Worm (Caenorhabditis elegans) whole organism, late embryonic: ENCODE results near the gene F09E5.11.

Experiments used
- C08G9.2 ChIP-seq: sonication (generic microtip); optimal IDR thresholded peaks from 2 replicates; lab custom pipeline; 2016; ENCODE audit warnings: mild to moderate bottlenecking, missing genetic modification characterization, moderate library complexity, missing compliant biosample characterization
- F13H6.1 ChIP-seq: sonication (generic microtip); optimal IDR thresholded peaks from 2 replicates; lab custom pipeline; 2016; ENCODE audit warnings: missing genetic modification characterization, missing compliant biosample characterization
- K09A11.1 ChIP-seq: sonication (generic microtip); optimal IDR thresholded peaks from 2 replicates; lab custom pipeline; 2017; ENCODE audit warnings: antibody characterized with exemption, mild to moderate bottlenecking, missing genetic modification characterization, missing compliant biosample characterization; ENCODE audit not compliant: insufficient read depth
- ama-1 ChIP-seq: fragments of 150-350 bp; optimal IDR thresholded peaks from 2 replicates; lab custom pipeline; 2014
- ceh-18 ChIP-seq: sonication (generic microtip); optimal IDR thresholded peaks from 2 replicates; lab custom pipeline; 2016; ENCODE audit warnings: missing genetic modification characterization, missing compliant biosample characterization
- ceh-19 ChIP-seq: fragments of 200-800 bp; sonication (Bioruptor generic); optimal IDR thresholded peaks from 2 replicates; lab custom pipeline; 2018; ENCODE audit warnings: mild to moderate bottlenecking, missing genetic modification characterization, missing compliant biosample characterization
- ceh-24 ChIP-seq: sonication (generic microtip); optimal IDR thresholded peaks from 2 replicates; lab custom pipeline; 2016; ENCODE audit warnings: mild to moderate bottlenecking, missing genetic modification characterization, missing compliant biosample characterization
- ceh-34 ChIP-seq: sonication (generic microtip); optimal IDR thresholded peaks from 2 replicates; lab custom pipeline; 2016; ENCODE audit warnings: mild to moderate bottlenecking, missing genetic modification characterization, missing compliant biosample characterization
- ceh-6 ChIP-seq: fragments of 200-800 bp; sonication (Bioruptor generic); optimal IDR thresholded peaks from 2 replicates; lab custom pipeline; 2018; ENCODE audit warnings: mild to moderate bottlenecking, missing genetic modification characterization, missing compliant biosample characterization
- ceh-9 ChIP-seq: sonication (generic microtip); optimal IDR thresholded peaks from 2 replicates; lab custom pipeline; 2016; ENCODE audit warnings: mild to moderate bottlenecking, missing genetic modification characterization, inconsistent platforms, missing compliant biosample characterization
- che-1 ChIP-seq: sonication (generic microtip); optimal IDR thresholded peaks from 2 replicates; lab custom pipeline; 2016; ENCODE audit warnings: mild to moderate bottlenecking, missing genetic modification characterization, missing compliant biosample characterization
- dmd-4 ChIP-seq: sonication (generic microtip); optimal IDR thresholded peaks from 2 replicates; lab custom pipeline; 2016; ENCODE audit warnings: borderline replicate concordance, missing genetic modification characterization, missing compliant biosample characterization
- ets-4 ChIP-seq: sonication (generic microtip); optimal IDR thresholded peaks from 2 replicates; lab custom pipeline; 2016; ENCODE audit warnings: missing genetic modification characterization, missing compliant biosample characterization
- fkh-10 ChIP-seq: fragments of 150-350 bp; optimal IDR thresholded peaks from 2 replicates; lab custom pipeline; 2014; ENCODE audit warnings: missing biosample characterization, missing genetic modification reagents, missing genetic modification characterization
- gmeb-2 ChIP-seq: sonication (generic microtip); optimal IDR thresholded peaks from 2 replicates; lab custom pipeline; 2016; ENCODE audit warnings: missing genetic modification characterization, inconsistent platforms, missing compliant biosample characterization
- hlh-30 ChIP-seq: sonication (generic microtip); optimal IDR thresholded peaks from 2 replicates; lab custom pipeline; 2017; ENCODE audit warnings: antibody characterized with exemption, missing genetic modification characterization, missing compliant biosample characterization; ENCODE audit not compliant: insufficient read depth
- hlh-6 ChIP-seq: sonication (generic microtip); optimal IDR thresholded peaks from 2 replicates; lab custom pipeline; 2016; ENCODE audit warnings: missing genotype, missing genetic modification characterization, missing compliant biosample characterization
- lin-11 ChIP-seq: fragments of 200-800 bp; sonication (Bioruptor generic); optimal IDR thresholded peaks from 2 replicates; lab custom pipeline; 2018; ENCODE audit warnings: mild to moderate bottlenecking, missing genetic modification characterization, missing compliant biosample characterization
- mec-3 ChIP-seq: sonication (generic microtip); optimal IDR thresholded peaks from 2 replicates; lab custom pipeline; 2016; ENCODE audit warnings: borderline replicate concordance, missing genetic modification characterization, missing compliant biosample characterization
- nhr-232 ChIP-seq: sonication (generic microtip); optimal IDR thresholded peaks from 2 replicates; lab custom pipeline; 2016; ENCODE audit warnings: missing genetic modification characterization, missing compliant biosample characterization
- npax-4 ChIP-seq: sonication (generic microtip); optimal IDR thresholded peaks from 2 replicates; lab custom pipeline; 2016; ENCODE audit warnings: missing genetic modification characterization, missing compliant biosample characterization
- pag-3 ChIP-seq: sonication (generic microtip); optimal IDR thresholded peaks from 2 replicates; lab custom pipeline; 2016; ENCODE audit warnings: missing compliant biosample characterization, missing genetic modification characterization, borderline replicate concordance
- pax-1 ChIP-seq: fragments of 150-350 bp; optimal IDR thresholded peaks from 2 replicates; lab custom pipeline; 2014; ENCODE audit warnings: missing biosample characterization, missing genetic modification characterization
- pha-4 ChIP-seq: fragments of 150-350 bp; optimal IDR thresholded peaks from 2 replicates; lab custom pipeline; 2018; ENCODE audit warnings: missing biosample characterization, missing genetic modification reagents, missing genetic modification characterization
- pqm-1 ChIP-seq: sonication (generic microtip); optimal IDR thresholded peaks from 2 replicates; lab custom pipeline; 2016; ENCODE audit warnings: missing genetic modification characterization, missing compliant biosample characterization
- sdc-2 ChIP-seq: sonication (generic microtip); optimal IDR thresholded peaks from 2 replicates; lab custom pipeline; 2016; ENCODE audit warnings: missing genotype, missing genetic modification characterization, missing compliant biosample characterization
- tbx-2 ChIP-seq: sonication (generic microtip); optimal IDR thresholded peaks from 2 replicates; lab custom pipeline; 2016; ENCODE audit warnings: missing genetic modification characterization, missing compliant biosample characterization
- tbx-7 ChIP-seq: sonication (generic microtip); optimal IDR thresholded peaks from 2 replicates; lab custom pipeline; 2016; ENCODE audit warnings: missing genotype, missing genetic modification characterization, missing compliant biosample characterization
- ttx-3 ChIP-seq: sonication (generic microtip); optimal IDR thresholded peaks from 2 replicates; lab custom pipeline; 2016; ENCODE audit warnings: missing genetic modification reagents, missing genetic modification characterization, missing compliant biosample characterization
- unc-55 ChIP-seq: sonication (generic microtip); optimal IDR thresholded peaks from 2 replicates; lab custom pipeline; 2017; ENCODE audit warnings: missing biosample characterization, missing genetic modification reagents, missing genetic modification characterization
- zip-5 ChIP-seq: sonication (generic microtip); optimal IDR thresholded peaks from 2 replicates; lab custom pipeline; 2016; ENCODE audit warnings: missing genetic modification characterization, missing compliant biosample characterization

Gene F09E5.11

ce11 chrII:5310795-5311194, 47.2 kb downstream of the F09E5.11 start:
- TF ChIP-seq hlh-30 (tag; lab: Kevin White, UChicago) (no peak), gmeb-2 (tag; lab: Kevin White, UChicago) (no peak), ceh-18 (tag; lab: Kevin White, UChicago) (no peak), mec-3 (tag; lab: Kevin White, UChicago) (no peak), zip-5 (tag; lab: Kevin White, UChicago) (no peak), npax-4 (no peak), dmd-4 (no peak), tbx-2 (no peak), pag-3 (tag; lab: Kevin White, UChicago) (no peak), hlh-6 (no peak), lin-11 (tag; lab: Kevin White, UChicago) (no peak), pqm-1 (no peak), ceh-24 (tag; lab: Kevin White, UChicago) (no peak), tbx-7 (tag; lab: Kevin White, UChicago) (no peak), nhr-232 (tag; lab: Kevin White, UChicago) (no peak), ceh-6 (GFP tag; lab: Kevin White, UChicago) (no peak), F13H6.1 (no peak), pax-1 (tag; lab: Kevin White, UChicago) (no peak), ets-4 (tag; lab: Kevin White, UChicago) (no peak)

ce11 chrII:5309720-5310119, 48.3 kb downstream of the F09E5.11 start:
- TF ChIP-seq ama-1 (lab: Kevin White, UChicago) (no peak), ceh-24 (tag; lab: Kevin White, UChicago) (no peak), K09A11.1 (tag; lab: Kevin White, UChicago) (no peak), ceh-19 (GFP tag; lab: Kevin White, UChicago) (no peak), dmd-4 (no peak), fkh-10 (GFP tag; lab: Kevin White, UChicago) (no peak), lin-11 (tag; lab: Kevin White, UChicago) (no peak), ttx-3 (tag; lab: Kevin White, UChicago) (no peak), che-1 (tag; lab: Kevin White, UChicago) (no peak), ceh-9 (tag; lab: Kevin White, UChicago) (no peak), pha-4 (tag; lab: Kevin White, UChicago) (no peak), tbx-7 (tag; lab: Kevin White, UChicago) (no peak), unc-55 (no peak), C08G9.2 (tag; lab: Kevin White, UChicago) (no peak), npax-4 (no peak), ceh-18 (tag; lab: Kevin White, UChicago) (no peak)
- TF ChIP-seq, all 69 proteins: peak for 0

ce11 chrII:5308961-5309360, 49.0 kb downstream of the F09E5.11 start:
- TF ChIP-seq sdc-2 (tag; lab: Kevin White, UChicago) (no peak), ceh-19 (GFP tag; lab: Kevin White, UChicago) (no peak), ceh-34 (tag; lab: Kevin White, UChicago) (no peak), fkh-10 (GFP tag; lab: Kevin White, UChicago) (no peak)
